Worm (Caenorhabditis elegans) whole organism, late embryonic: ENCODE results near the gene T14B1.1.

Experiments
- K02D7.2 ChIP-seq: sonication (generic microtip); optimal IDR thresholded peaks from 2 replicates; lab custom pipeline; 2017; ENCODE audit warnings: mild to moderate bottlenecking, missing genetic modification characterization, missing compliant biosample characterization
- K09A11.1 ChIP-seq: sonication (generic microtip); optimal IDR thresholded peaks from 2 replicates; lab custom pipeline; 2017; ENCODE audit warnings: antibody characterized with exemption, mild to moderate bottlenecking, missing genetic modification characterization, missing compliant biosample characterization; ENCODE audit not compliant: insufficient read depth
- ama-1 ChIP-seq: fragments of 150-350 bp; optimal IDR thresholded peaks from 2 replicates; lab custom pipeline; 2014
- ceh-14 ChIP-seq: sonication (generic microtip); optimal IDR thresholded peaks from 2 replicates; lab custom pipeline; 2016; ENCODE audit warnings: missing genotype, missing genetic modification characterization, missing compliant biosample characterization
- ceh-24 ChIP-seq: sonication (generic microtip); optimal IDR thresholded peaks from 2 replicates; lab custom pipeline; 2016; ENCODE audit warnings: mild to moderate bottlenecking, missing genetic modification characterization, missing compliant biosample characterization
- ceh-31 ChIP-seq: sonication (generic microtip); optimal IDR thresholded peaks from 2 replicates; lab custom pipeline; 2016; ENCODE audit warnings: missing genetic modification characterization, missing compliant biosample characterization
- ceh-34 ChIP-seq: sonication (generic microtip); optimal IDR thresholded peaks from 2 replicates; lab custom pipeline; 2016; ENCODE audit warnings: mild to moderate bottlenecking, missing genetic modification characterization, missing compliant biosample characterization
- ceh-48 ChIP-seq: sonication (generic microtip); optimal IDR thresholded peaks from 2 replicates; lab custom pipeline; 2016; ENCODE audit warnings: missing genetic modification characterization, inconsistent platforms, missing compliant biosample characterization
- ceh-6 ChIP-seq: fragments of 200-800 bp; sonication (Bioruptor generic); optimal IDR thresholded peaks from 2 replicates; lab custom pipeline; 2018; ENCODE audit warnings: mild to moderate bottlenecking, missing genetic modification characterization, missing compliant biosample characterization
- ceh-9 ChIP-seq: sonication (generic microtip); optimal IDR thresholded peaks from 2 replicates; lab custom pipeline; 2016; ENCODE audit warnings: mild to moderate bottlenecking, missing genetic modification characterization, inconsistent platforms, missing compliant biosample characterization
- che-1 ChIP-seq: sonication (generic microtip); optimal IDR thresholded peaks from 2 replicates; lab custom pipeline; 2016; ENCODE audit warnings: mild to moderate bottlenecking, missing genetic modification characterization, missing compliant biosample characterization
- dmd-4 ChIP-seq: sonication (generic microtip); optimal IDR thresholded peaks from 2 replicates; lab custom pipeline; 2016; ENCODE audit warnings: borderline replicate concordance, missing genetic modification characterization, missing compliant biosample characterization
- dve-1 ChIP-seq: sonication (generic microtip); optimal IDR thresholded peaks from 2 replicates; lab custom pipeline; 2017; ENCODE audit warnings: antibody characterized with exemption, mild to moderate bottlenecking, missing genetic modification characterization, missing compliant biosample characterization
- elt-2 ChIP-seq: sonication (generic microtip); optimal IDR thresholded peaks from 2 replicates; lab custom pipeline; 2016; ENCODE audit warnings: missing genetic modification reagents, missing genetic modification characterization, missing compliant biosample characterization
- eyg-1 ChIP-seq: sonication (generic microtip); optimal IDR thresholded peaks from 2 replicates; lab custom pipeline; 2016; ENCODE audit warnings: missing genotype, missing genetic modification characterization, missing compliant biosample characterization
- fax-1 ChIP-seq: sonication (generic microtip); optimal IDR thresholded peaks from 2 replicates; lab custom pipeline; 2016; ENCODE audit warnings: missing genotype, missing genetic modification characterization, missing compliant biosample characterization
- fkh-10 ChIP-seq: fragments of 150-350 bp; optimal IDR thresholded peaks from 2 replicates; lab custom pipeline; 2014; ENCODE audit warnings: missing biosample characterization, missing genetic modification reagents, missing genetic modification characterization
- hlh-6 ChIP-seq: sonication (generic microtip); optimal IDR thresholded peaks from 2 replicates; lab custom pipeline; 2016; ENCODE audit warnings: missing genotype, missing genetic modification characterization, missing compliant biosample characterization
- hlh-8 ChIP-seq: sonication (generic microtip); optimal IDR thresholded peaks from 2 replicates; lab custom pipeline; 2016; ENCODE audit warnings: missing genotype, missing genetic modification characterization, missing compliant biosample characterization
- lim-6 ChIP-seq: sonication (generic microtip); optimal IDR thresholded peaks from 2 replicates; lab custom pipeline; 2016; ENCODE audit warnings: missing genetic modification characterization, missing compliant biosample characterization
- nhr-11 ChIP-seq: fragments of 150-350 bp; optimal IDR thresholded peaks from 2 replicates; lab custom pipeline; 2014; ENCODE audit warnings: missing biosample characterization, missing genetic modification characterization
- nhr-232 ChIP-seq: sonication (generic microtip); optimal IDR thresholded peaks from 2 replicates; lab custom pipeline; 2016; ENCODE audit warnings: missing genetic modification characterization, missing compliant biosample characterization
- npax-4 ChIP-seq: sonication (generic microtip); optimal IDR thresholded peaks from 2 replicates; lab custom pipeline; 2016; ENCODE audit warnings: missing genetic modification characterization, missing compliant biosample characterization
- odd-2 ChIP-seq: sonication (generic microtip); optimal IDR thresholded peaks from 2 replicates; lab custom pipeline; 2017; ENCODE audit warnings: antibody characterized with exemption, mild to moderate bottlenecking, missing genetic modification characterization, missing compliant biosample characterization
- pat-9 ChIP-seq: fragments of 200-800 bp; sonication (Bioruptor generic); optimal IDR thresholded peaks from 2 replicates; lab custom pipeline; 2018; ENCODE audit warnings: mild to moderate bottlenecking, missing genetic modification characterization, moderate library complexity, missing compliant biosample characterization
- pha-2 ChIP-seq: sonication (generic microtip); optimal IDR thresholded peaks from 2 replicates; lab custom pipeline; 2017; ENCODE audit warnings: mild to moderate bottlenecking, missing genetic modification characterization, missing compliant biosample characterization
- pha-4 ChIP-seq: fragments of 150-350 bp; optimal IDR thresholded peaks from 2 replicates; lab custom pipeline; 2018; ENCODE audit warnings: missing biosample characterization, missing genetic modification reagents, missing genetic modification characterization
- pqm-1 ChIP-seq: sonication (generic microtip); optimal IDR thresholded peaks from 2 replicates; lab custom pipeline; 2016; ENCODE audit warnings: missing genetic modification characterization, missing compliant biosample characterization
- pros-1 ChIP-seq: fragments of 150-350 bp; optimal IDR thresholded peaks from 2 replicates; lab custom pipeline; 2014; ENCODE audit warnings: missing biosample characterization, missing genetic modification reagents, missing genetic modification characterization
- rnt-1 ChIP-seq: sonication (generic microtip); optimal IDR thresholded peaks from 2 replicates; lab custom pipeline; 2016; ENCODE audit warnings: missing genetic modification characterization, missing compliant biosample characterization
- sox-2 ChIP-seq: fragments of 200-800 bp; sonication (Bioruptor generic); IDR thresholded peaks from 2 replicates; pipeline ENCODE4 v1.3.6; 2022; ENCODE audit warnings: missing genetic modification reagents, missing genetic modification characterization, missing compliant biosample characterization
- sox-4 ChIP-seq: sonication (generic microtip); optimal IDR thresholded peaks from 2 replicates; lab custom pipeline; 2017; ENCODE audit warnings: mild to moderate bottlenecking, missing genetic modification characterization, inconsistent platforms, missing compliant biosample characterization
- tbx-2 ChIP-seq: sonication (generic microtip); optimal IDR thresholded peaks from 2 replicates; lab custom pipeline; 2016; ENCODE audit warnings: missing genetic modification characterization, missing compliant biosample characterization
- ttx-3 ChIP-seq: sonication (generic microtip); optimal IDR thresholded peaks from 2 replicates; lab custom pipeline; 2016; ENCODE audit warnings: missing genetic modification reagents, missing genetic modification characterization, missing compliant biosample characterization
- unc-3 ChIP-seq, 2 experiments: fragments of 200-800 bp in 1 of 2; sonication (Bioruptor generic) in 1 of 2; sonication (generic microtip) in 1 of 2; conservative IDR thresholded peaks in 1 of 2; optimal IDR thresholded peaks in 1 of 2; 2 replicates each; pipeline versions ENCODE4 v1.3.6 to Lab custom; 2016 to 2022; ENCODE audit warnings: missing compliant biosample characterization in 2 of 2, missing genetic modification characterization in 2 of 2, missing genetic modification reagents in 1 of 2
- unc-55 ChIP-seq: sonication (generic microtip); optimal IDR thresholded peaks from 2 replicates; lab custom pipeline; 2017; ENCODE audit warnings: missing biosample characterization, missing genetic modification reagents, missing genetic modification characterization
- unc-86 ChIP-seq: sonication (generic microtip); optimal IDR thresholded peaks from 2 replicates; lab custom pipeline; 2016; ENCODE audit warnings: missing genetic modification characterization, missing compliant biosample characterization

T14B1.1 gene

DNA sequence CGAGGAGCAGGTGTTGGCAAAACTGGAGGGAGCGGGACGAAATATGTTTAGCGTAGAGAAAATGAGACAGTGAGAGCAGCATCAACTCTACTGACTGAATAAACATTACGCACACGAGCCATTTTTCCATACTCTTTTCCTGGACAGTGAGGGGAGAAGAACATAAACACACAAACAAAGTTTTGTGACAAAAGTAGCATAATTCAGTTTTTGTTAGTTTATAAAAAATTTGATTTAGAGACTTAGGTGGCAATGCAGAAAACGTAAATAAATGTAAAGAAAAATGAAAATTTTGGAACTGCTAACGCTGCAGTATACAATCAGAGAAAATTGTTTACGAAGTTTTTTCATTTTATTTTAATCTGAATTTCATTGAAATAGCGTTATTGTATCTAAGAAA, 4.7 kb upstream of the T14B1.1 start:
- TF ChIP-seq ceh-24 (no peak), sox-4 (no peak), pha-4 (tag; lab: Kevin White, UChicago) (no peak), che-1 (tag; lab: Kevin White, UChicago) (no peak)

- TF ChIP-seq K02D7.2 (tag; lab: Kevin White, UChicago): no peak
- no peak for TF ChIP-seq ttx-3
- no peak for TF ChIP-seq sox-2
- TF ChIP-seq dve-1 (tag; lab: Kevin White, UChicago): no peak
- TF ChIP-seq pha-2 (tag; lab: Kevin White, UChicago): no peak
- TF ChIP-seq pat-9 (tag; lab: Kevin White, UChicago): no peak
- TF ChIP-seq rnt-1 (tag; lab: Kevin White, UChicago): no peak
- TF ChIP-seq nhr-232 (tag; lab: Kevin White, UChicago): no peak
- TF ChIP-seq ceh-9 (tag; lab: Kevin White, UChicago): no peak
- TF ChIP-seq hlh-6: no peak
- no peak for TF ChIP-seq eyg-1
- no peak for TF ChIP-seq hlh-8
- TF ChIP-seq ama-1: no peak
- no peak for TF ChIP-seq K09A11.1 (tag; lab: Kevin White, UChicago)
- no peak for TF ChIP-seq dmd-4 (tag; lab: Kevin White, UChicago)
- TF ChIP-seq unc-86 (tag; lab: Kevin White, UChicago): no peak
Measured at ce11 chrX:9667391-9667790, 1.1 kb downstream of the T14B1.1 start.

- TF ChIP-seq lim-6 (tag; lab: Kevin White, UChicago) (no peak), pqm-1 (tag; lab: Kevin White, UChicago) (no peak), ceh-14 (no peak), tbx-2 (tag; lab: Kevin White, UChicago) (no peak), ceh-48 (tag; lab: Kevin White, UChicago) (no peak), pha-4 (tag; lab: Kevin White, UChicago) (no peak), odd-2 (tag; lab: Kevin White, UChicago) (no peak), ceh-6 (no peak), nhr-11 (tag; lab: Kevin White, UChicago) (no peak), rnt-1 (tag; lab: Kevin White, UChicago) (no peak), hlh-6 (no peak), ceh-31 (tag; lab: Kevin White, UChicago) (no peak), fax-1 (tag; lab: Kevin White, UChicago) (no peak), pha-2 (tag; lab: Kevin White, UChicago) (no peak), unc-55 (no peak)
Measured at ce11 chrX:9665944-9666343, 2.6 kb downstream of the T14B1.1 start.

ce11 chrX:9656772-9657171, 11.8 kb downstream of the T14B1.1 start:
- no peak for TF ChIP-seq eyg-1
- no peak for TF ChIP-seq ceh-9 (tag; lab: Kevin White, UChicago)
- TF ChIP-seq pros-1 (tag; lab: Kevin White, UChicago): no peak
- TF ChIP-seq fkh-10 (GFP tag; lab: Kevin White, UChicago): no peak
- no peak for TF ChIP-seq ceh-34 (tag; lab: Kevin White, UChicago)
- TF ChIP-seq pha-4 (tag; lab: Kevin White, UChicago): no peak
- no peak for TF ChIP-seq ceh-6
- no peak for TF ChIP-seq fax-1 (tag; lab: Kevin White, UChicago)
- no peak for TF ChIP-seq unc-3 (GFP tag; conservative IDR thresholded peaks at IDR 0.05; lab: Robert Waterston, UW)
- no peak for TF ChIP-seq unc-3 (tag; optimal IDR thresholded peaks at IDR 0.05; lab: Kevin White, UChicago)
- TF ChIP-seq npax-4 (tag; lab: Kevin White, UChicago): no peak
- TF ChIP-seq K09A11.1 (tag; lab: Kevin White, UChicago): no peak
- no peak for TF ChIP-seq ceh-24
- TF ChIP-seq pat-9 (tag; lab: Kevin White, UChicago): no peak
- no peak for TF ChIP-seq elt-2 (tag; lab: Kevin White, UChicago)
- TF ChIP-seq odd-2 (tag; lab: Kevin White, UChicago): no peak
